Worm (Caenorhabditis elegans) whole organism, L3 larva: ENCODE data around the gene F58B4.5.

ENCODE experiments used
- R02D3.7 ChIP-seq: fragments of 150-350 bp; optimal IDR thresholded peaks from 2 replicates; lab custom pipeline; 2014; ENCODE audit warnings: missing biosample characterization, missing genetic modification characterization
- ZK546.5 ChIP-seq: sonication (generic microtip); optimal IDR thresholded peaks from 2 replicates; lab custom pipeline; 2017; ENCODE audit warnings: missing biosample characterization, missing genetic modification characterization
- aly-2 ChIP-seq: fragments of 150-350 bp; optimal IDR thresholded peaks from 2 replicates; lab custom pipeline; 2014; ENCODE audit warnings: missing biosample characterization, missing genetic modification characterization
- ama-1 ChIP-seq: fragments of 150-350 bp; optimal IDR thresholded peaks from 2 replicates; lab custom pipeline; 2018
- ceh-16 ChIP-seq: sonication (generic microtip); optimal IDR thresholded peaks from 2 replicates; lab custom pipeline; 2017; ENCODE audit warnings: missing biosample characterization, missing genetic modification characterization
- ceh-28 ChIP-seq: fragments of 150-350 bp; optimal IDR thresholded peaks from 2 replicates; lab custom pipeline; 2014; ENCODE audit warnings: missing biosample characterization, missing genetic modification reagents, missing genetic modification characterization
- ceh-82 ChIP-seq: fragments of 150-350 bp; optimal IDR thresholded peaks from 2 replicates; lab custom pipeline; 2014; ENCODE audit warnings: missing biosample characterization, missing genetic modification characterization
- ceh-9 ChIP-seq: sonication (generic microtip); optimal IDR thresholded peaks from 2 replicates; lab custom pipeline; 2018; ENCODE audit warnings: missing biosample characterization, missing genetic modification characterization
- daf-12 ChIP-seq: fragments of 150-350 bp; optimal IDR thresholded peaks from 2 replicates; lab custom pipeline; 2014; ENCODE audit warnings: missing biosample characterization, missing genetic modification reagents, missing genetic modification characterization
- egl-27 ChIP-seq: sonication (generic microtip); optimal IDR thresholded peaks from 4 replicates; lab custom pipeline; 2017; ENCODE audit warnings: missing biosample characterization, missing genetic modification reagents, missing genetic modification characterization
- egl-5 ChIP-seq: fragments of 150-350 bp; optimal IDR thresholded peaks from 2 replicates; lab custom pipeline; 2017; ENCODE audit warnings: missing biosample characterization, missing genetic modification reagents, missing genetic modification characterization, inconsistent platforms
- elt-1 ChIP-seq: fragments of 150-350 bp; optimal IDR thresholded peaks from 2 replicates; lab custom pipeline; 2014; ENCODE audit warnings: missing biosample characterization, missing genetic modification characterization
- elt-2 ChIP-seq: sonication (generic microtip); optimal IDR thresholded peaks from 2 replicates; lab custom pipeline; 2016; ENCODE audit warnings: missing genetic modification reagents, mild to moderate bottlenecking, missing genetic modification characterization, missing compliant biosample characterization
- elt-3 ChIP-seq, 3 experiments: fragments of 150-350 bp in 1 of 3; sonication (generic microtip) in 2 of 3; optimal IDR thresholded peaks; 2 replicates in 2 of 3; 4 replicates in 1 of 3; lab custom pipeline; 2014 to 2017; ENCODE audit warnings: missing biosample characterization in 3 of 3, missing genetic modification characterization in 3 of 3
- eor-1 ChIP-seq, 2 experiments: fragments of 150-350 bp; optimal IDR thresholded peaks; 2 replicates each; lab custom pipeline; 2014 to 2018; ENCODE audit warnings: missing biosample characterization in 2 of 2, missing genetic modification characterization in 2 of 2
- fkh-10 ChIP-seq: sonication (generic microtip); optimal IDR thresholded peaks from 2 replicates; lab custom pipeline; 2017; ENCODE audit warnings: missing biosample characterization, missing genetic modification reagents, missing genetic modification characterization
- fkh-2 ChIP-seq: fragments of 150-350 bp; optimal IDR thresholded peaks from 2 replicates; lab custom pipeline; 2014; ENCODE audit warnings: missing biosample characterization, missing genetic modification reagents, missing genetic modification characterization
- fos-1 ChIP-seq: fragments of 150-350 bp; optimal IDR thresholded peaks from 2 replicates; lab custom pipeline; 2014; ENCODE audit warnings: missing biosample characterization, missing genetic modification characterization
- hmg-11 ChIP-seq: sonication (generic microtip); optimal IDR thresholded peaks from 2 replicates; lab custom pipeline; 2016; ENCODE audit warnings: missing genetic modification characterization, missing compliant biosample characterization
- jun-1 ChIP-seq: fragments of 150-350 bp; optimal IDR thresholded peaks from 2 replicates; lab custom pipeline; 2014; ENCODE audit warnings: missing biosample characterization, missing genetic modification reagents, missing genetic modification characterization
- lin-15B ChIP-seq: fragments of 150-350 bp; optimal IDR thresholded peaks from 2 replicates; lab custom pipeline; 2014; ENCODE audit warnings: missing biosample characterization, missing genetic modification characterization
- lin-39 ChIP-seq: fragments of 150-350 bp; optimal IDR thresholded peaks from 2 replicates; lab custom pipeline; 2018; ENCODE audit warnings: missing biosample characterization, missing genetic modification reagents, missing genetic modification characterization
- lsy-12 ChIP-seq: sonication (generic microtip); optimal IDR thresholded peaks from 2 replicates; lab custom pipeline; 2016; ENCODE audit warnings: mild to moderate bottlenecking, missing genetic modification characterization, missing compliant biosample characterization
- mdl-1 ChIP-seq: fragments of 150-350 bp; optimal IDR thresholded peaks from 2 replicates; lab custom pipeline; 2014; ENCODE audit warnings: missing biosample characterization, missing genetic modification characterization
- mml-1 ChIP-seq: fragments of 150-350 bp; sonication (generic microtip); optimal IDR thresholded peaks from 3 replicates; lab custom pipeline; 2014; ENCODE audit warnings: missing biosample characterization, missing genetic modification characterization
- nfya-1 ChIP-seq: sonication (generic microtip); optimal IDR thresholded peaks from 2 replicates; lab custom pipeline; 2017; ENCODE audit warnings: missing genetic modification characterization, mild to moderate bottlenecking, missing compliant biosample characterization, antibody characterized with exemption, moderate library complexity; ENCODE audit not compliant: insufficient read depth
- nhr-11 ChIP-seq: fragments of 150-350 bp; optimal IDR thresholded peaks from 2 replicates; lab custom pipeline; 2014; ENCODE audit warnings: missing biosample characterization, missing genetic modification characterization
- nhr-12 ChIP-seq: fragments of 150-350 bp; optimal IDR thresholded peaks from 2 replicates; lab custom pipeline; 2014; ENCODE audit warnings: missing biosample characterization, missing genetic modification characterization
- nhr-23 ChIP-seq: fragments of 150-350 bp; optimal IDR thresholded peaks from 2 replicates; lab custom pipeline; 2014; ENCODE audit warnings: missing biosample characterization, missing genetic modification reagents, missing genetic modification characterization
- nhr-237 ChIP-seq: fragments of 150-350 bp; optimal IDR thresholded peaks from 2 replicates; lab custom pipeline; 2014; ENCODE audit warnings: missing biosample characterization, missing genetic modification characterization
- nhr-25 ChIP-seq: sonication (generic microtip); optimal IDR thresholded peaks from 2 replicates; lab custom pipeline; 2017; ENCODE audit warnings: missing biosample characterization, missing genetic modification characterization
- nhr-28 ChIP-seq: fragments of 150-350 bp; optimal IDR thresholded peaks from 2 replicates; lab custom pipeline; 2014; ENCODE audit warnings: missing biosample characterization, missing genetic modification characterization
- nhr-43 ChIP-seq: sonication (generic microtip); optimal IDR thresholded peaks from 2 replicates; lab custom pipeline; 2016; ENCODE audit warnings: mild to moderate bottlenecking, missing genetic modification characterization, missing compliant biosample characterization; ENCODE audit not compliant: poor library complexity, severe bottlenecking
- nhr-67 ChIP-seq: fragments of 150-350 bp; optimal IDR thresholded peaks from 2 replicates; lab custom pipeline; 2014; ENCODE audit warnings: missing biosample characterization, missing genetic modification characterization
- nhr-76 ChIP-seq: fragments of 150-350 bp; sonication (generic microtip); optimal IDR thresholded peaks from 5 replicates; lab custom pipeline; 2014; ENCODE audit warnings: missing biosample characterization, missing genetic modification characterization
- nhr-77 ChIP-seq: fragments of 150-350 bp; optimal IDR thresholded peaks from 2 replicates; lab custom pipeline; 2014; ENCODE audit warnings: missing biosample characterization, missing genetic modification characterization
- pha-4 ChIP-seq: fragments of 150-350 bp; optimal IDR thresholded peaks from 2 replicates; lab custom pipeline; 2014; ENCODE audit warnings: missing biosample characterization, missing genetic modification reagents, missing genetic modification characterization
- pqm-1 ChIP-seq: fragments of 150-350 bp; optimal IDR thresholded peaks from 2 replicates; lab custom pipeline; 2017; ENCODE audit warnings: missing biosample characterization, missing genetic modification characterization, inconsistent platforms
- sea-2 ChIP-seq: fragments of 150-350 bp; sonication (generic microtip); optimal IDR thresholded peaks from 4 replicates; lab custom pipeline; 2014; ENCODE audit warnings: missing biosample characterization, missing genetic modification reagents, missing genetic modification characterization
- skn-1 ChIP-seq: fragments of 150-350 bp; optimal IDR thresholded peaks from 2 replicates; lab custom pipeline; 2014; ENCODE audit warnings: missing biosample characterization, missing genetic modification characterization
- snpc-4 ChIP-seq: fragments of 150-350 bp; optimal IDR thresholded peaks from 2 replicates; lab custom pipeline; 2014; ENCODE audit warnings: missing biosample characterization, missing genetic modification characterization
- tbx-2 ChIP-seq: sonication (generic microtip); optimal IDR thresholded peaks from 2 replicates; lab custom pipeline; 2016; ENCODE audit warnings: mild to moderate bottlenecking, missing genetic modification characterization, missing compliant biosample characterization
- unc-39 ChIP-seq: sonication (generic microtip); optimal IDR thresholded peaks from 4 replicates; lab custom pipeline; 2017; ENCODE audit warnings: missing biosample characterization, missing genetic modification characterization
- unc-62 ChIP-seq: fragments of 150-350 bp; sonication (generic microtip); optimal IDR thresholded peaks from 4 replicates; lab custom pipeline; 2014; ENCODE audit warnings: missing biosample characterization, missing genetic modification reagents, missing genetic modification characterization
- zag-1 ChIP-seq: fragments of 150-350 bp; optimal IDR thresholded peaks from 2 replicates; lab custom pipeline; 2014; ENCODE audit warnings: missing biosample characterization, missing genetic modification characterization
- ztf-11 ChIP-seq: fragments of 150-350 bp; optimal IDR thresholded peaks from 2 replicates; lab custom pipeline; 2014; ENCODE audit warnings: missing biosample characterization, missing genetic modification characterization
- ztf-4 ChIP-seq: fragments of 150-350 bp; optimal IDR thresholded peaks from 2 replicates; lab custom pipeline; 2014; ENCODE audit warnings: missing biosample characterization, missing genetic modification characterization

F58B4.5 gene

ce11 chrV:10951655-10952278, 19.3 kb downstream of the F58B4.5 start, which contains the start of gene F17C11.4:
Gene F17C11.4, plus strand, starts transcription at chrV:10951860.
- TF ChIP-seq nfya-1 (tag; lab: Kevin White, UChicago) (peak; percentile 75), skn-1 (tag; lab: Kevin White, UChicago) (no peak), nhr-23 (tag; lab: Kevin White, UChicago) (peak; percentile 57), daf-12 (tag; lab: Kevin White, UChicago) (no peak), R02D3.7 (no peak), ceh-82 (tag; lab: Kevin White, UChicago) (no peak), nhr-237 (tag; lab: Kevin White, UChicago) (no peak), eor-1 (tag; optimal IDR thresholded peaks at IDR 0.05; lab: Kevin White, UChicago) (no peak), ceh-16 (tag; lab: Kevin White, UChicago) (no peak), tbx-2 (tag; lab: Kevin White, UChicago) (peak; percentile 28), nhr-11 (tag; lab: Kevin White, UChicago) (peak; percentile 47), egl-5 (peak; percentile 81), snpc-4 (tag; lab: Kevin White, UChicago) (peak; percentile 51), ztf-4 (tag; lab: Kevin White, UChicago) (no peak), nhr-76 (tag; lab: Kevin White, UChicago) (no peak), sea-2 (GFP tag; lab: Kevin White, UChicago) (no peak), fkh-10 (GFP tag; lab: Kevin White, UChicago) (peak; percentile 9), nhr-12 (tag; lab: Kevin White, UChicago) (no peak), lsy-12 (peak; percentile 43), zag-1 (tag; lab: Kevin White, UChicago) (no peak), nhr-43 (tag; lab: Kevin White, UChicago) (peak; percentile 88), lin-39 (tag; lab: Kevin White, UChicago) (peak; percentile 0), nhr-67 (no peak), aly-2 (no peak), mdl-1 (tag; lab: Kevin White, UChicago) (no peak), hmg-11 (tag; lab: Kevin White, UChicago) (peak; percentile 74), elt-1 (tag; lab: Kevin White, UChicago) (no peak), egl-27 (tag; lab: Kevin White, UChicago) (no peak), ZK546.5 (tag; lab: Kevin White, UChicago) (no peak), nhr-28 (tag; lab: Kevin White, UChicago) (no peak), ama-1 (lab: Kevin White, UChicago) (peak; percentile 46), jun-1 (tag; lab: Kevin White, UChicago) (peak; percentile 80), unc-39 (tag; lab: Kevin White, UChicago) (no peak), fkh-2 (no peak), ceh-9 (tag; lab: Kevin White, UChicago) (no peak), elt-3 (tag; optimal IDR thresholded peaks at IDR 0.05; lab: Kevin White, UChicago) (no peak), fos-1 (peak; percentile 14), nhr-77 (tag; lab: Kevin White, UChicago) (no peak), pqm-1 (tag; lab: Kevin White, UChicago) (no peak), lin-15B (peak; percentile 1), ceh-28 (tag; lab: Kevin White, UChicago) (no peak), ztf-11 (no peak), unc-62 (GFP tag; lab: Kevin White, UChicago) (peak; percentile 53), mml-1 (tag; lab: Kevin White, UChicago) (no peak), elt-2 (tag; lab: Kevin White, UChicago) (peak; percentile 83), nhr-25 (tag; lab: Kevin White, UChicago) (peak; percentile 87), pha-4 (tag; lab: Kevin White, UChicago) (peak; percentile 43)
